Worm (Caenorhabditis elegans) whole organism, L3 larva: ENCODE results near the gene osm-9.

ENCODE experiments used
- R02D3.7 ChIP-seq: fragments of 150-350 bp; optimal IDR thresholded peaks from 2 replicates; lab custom pipeline; 2014; ENCODE audit warnings: missing biosample characterization, missing genetic modification characterization
- ama-1 ChIP-seq: fragments of 150-350 bp; optimal IDR thresholded peaks from 2 replicates; lab custom pipeline; 2018
- ceh-16 ChIP-seq: sonication (generic microtip); optimal IDR thresholded peaks from 2 replicates; lab custom pipeline; 2017; ENCODE audit warnings: missing biosample characterization, missing genetic modification characterization
- ceh-28 ChIP-seq: fragments of 150-350 bp; optimal IDR thresholded peaks from 2 replicates; lab custom pipeline; 2014; ENCODE audit warnings: missing biosample characterization, missing genetic modification reagents, missing genetic modification characterization
- ceh-82 ChIP-seq: fragments of 150-350 bp; optimal IDR thresholded peaks from 2 replicates; lab custom pipeline; 2014; ENCODE audit warnings: missing biosample characterization, missing genetic modification characterization
- ceh-9 ChIP-seq: sonication (generic microtip); optimal IDR thresholded peaks from 2 replicates; lab custom pipeline; 2018; ENCODE audit warnings: missing biosample characterization, missing genetic modification characterization
- egl-27 ChIP-seq: sonication (generic microtip); optimal IDR thresholded peaks from 4 replicates; lab custom pipeline; 2017; ENCODE audit warnings: missing biosample characterization, missing genetic modification reagents, missing genetic modification characterization
- egl-5 ChIP-seq: fragments of 150-350 bp; optimal IDR thresholded peaks from 2 replicates; lab custom pipeline; 2017; ENCODE audit warnings: missing biosample characterization, missing genetic modification reagents, missing genetic modification characterization, inconsistent platforms
- elt-1 ChIP-seq: fragments of 150-350 bp; optimal IDR thresholded peaks from 2 replicates; lab custom pipeline; 2014; ENCODE audit warnings: missing biosample characterization, missing genetic modification characterization
- elt-2 ChIP-seq: sonication (generic microtip); optimal IDR thresholded peaks from 2 replicates; lab custom pipeline; 2016; ENCODE audit warnings: missing genetic modification reagents, mild to moderate bottlenecking, missing genetic modification characterization, missing compliant biosample characterization
- elt-3 ChIP-seq, 3 experiments: fragments of 150-350 bp in 1 of 3; sonication (generic microtip) in 2 of 3; optimal IDR thresholded peaks; 2 replicates in 2 of 3; 4 replicates in 1 of 3; lab custom pipeline; 2014 to 2017; ENCODE audit warnings: missing biosample characterization in 3 of 3, missing genetic modification characterization in 3 of 3
- eor-1 ChIP-seq, 2 experiments: fragments of 150-350 bp; optimal IDR thresholded peaks; 2 replicates each; lab custom pipeline; 2014 to 2018; ENCODE audit warnings: missing biosample characterization in 2 of 2, missing genetic modification characterization in 2 of 2
- fkh-10 ChIP-seq: sonication (generic microtip); optimal IDR thresholded peaks from 2 replicates; lab custom pipeline; 2017; ENCODE audit warnings: missing biosample characterization, missing genetic modification reagents, missing genetic modification characterization
- fkh-2 ChIP-seq: fragments of 150-350 bp; optimal IDR thresholded peaks from 2 replicates; lab custom pipeline; 2014; ENCODE audit warnings: missing biosample characterization, missing genetic modification reagents, missing genetic modification characterization
- fos-1 ChIP-seq: fragments of 150-350 bp; optimal IDR thresholded peaks from 2 replicates; lab custom pipeline; 2014; ENCODE audit warnings: missing biosample characterization, missing genetic modification characterization
- hmg-11 ChIP-seq: sonication (generic microtip); optimal IDR thresholded peaks from 2 replicates; lab custom pipeline; 2016; ENCODE audit warnings: missing genetic modification characterization, missing compliant biosample characterization
- jun-1 ChIP-seq: fragments of 150-350 bp; optimal IDR thresholded peaks from 2 replicates; lab custom pipeline; 2014; ENCODE audit warnings: missing biosample characterization, missing genetic modification reagents, missing genetic modification characterization
- lin-15B ChIP-seq: fragments of 150-350 bp; optimal IDR thresholded peaks from 2 replicates; lab custom pipeline; 2014; ENCODE audit warnings: missing biosample characterization, missing genetic modification characterization
- lin-39 ChIP-seq: fragments of 150-350 bp; optimal IDR thresholded peaks from 2 replicates; lab custom pipeline; 2018; ENCODE audit warnings: missing biosample characterization, missing genetic modification reagents, missing genetic modification characterization
- lsy-12 ChIP-seq: sonication (generic microtip); optimal IDR thresholded peaks from 2 replicates; lab custom pipeline; 2016; ENCODE audit warnings: mild to moderate bottlenecking, missing genetic modification characterization, missing compliant biosample characterization
- mdl-1 ChIP-seq: fragments of 150-350 bp; optimal IDR thresholded peaks from 2 replicates; lab custom pipeline; 2014; ENCODE audit warnings: missing biosample characterization, missing genetic modification characterization
- nfya-1 ChIP-seq: sonication (generic microtip); optimal IDR thresholded peaks from 2 replicates; lab custom pipeline; 2017; ENCODE audit warnings: missing genetic modification characterization, mild to moderate bottlenecking, missing compliant biosample characterization, antibody characterized with exemption, moderate library complexity; ENCODE audit not compliant: insufficient read depth
- nhr-23 ChIP-seq: fragments of 150-350 bp; optimal IDR thresholded peaks from 2 replicates; lab custom pipeline; 2014; ENCODE audit warnings: missing biosample characterization, missing genetic modification reagents, missing genetic modification characterization
- nhr-25 ChIP-seq: sonication (generic microtip); optimal IDR thresholded peaks from 2 replicates; lab custom pipeline; 2017; ENCODE audit warnings: missing biosample characterization, missing genetic modification characterization
- nhr-28 ChIP-seq: fragments of 150-350 bp; optimal IDR thresholded peaks from 2 replicates; lab custom pipeline; 2014; ENCODE audit warnings: missing biosample characterization, missing genetic modification characterization
- nhr-76 ChIP-seq: fragments of 150-350 bp; sonication (generic microtip); optimal IDR thresholded peaks from 5 replicates; lab custom pipeline; 2014; ENCODE audit warnings: missing biosample characterization, missing genetic modification characterization
- nhr-77 ChIP-seq: fragments of 150-350 bp; optimal IDR thresholded peaks from 2 replicates; lab custom pipeline; 2014; ENCODE audit warnings: missing biosample characterization, missing genetic modification characterization
- pha-4 ChIP-seq: fragments of 150-350 bp; optimal IDR thresholded peaks from 2 replicates; lab custom pipeline; 2014; ENCODE audit warnings: missing biosample characterization, missing genetic modification reagents, missing genetic modification characterization
- pqm-1 ChIP-seq: fragments of 150-350 bp; optimal IDR thresholded peaks from 2 replicates; lab custom pipeline; 2017; ENCODE audit warnings: missing biosample characterization, missing genetic modification characterization, inconsistent platforms
- skn-1 ChIP-seq: fragments of 150-350 bp; optimal IDR thresholded peaks from 2 replicates; lab custom pipeline; 2014; ENCODE audit warnings: missing biosample characterization, missing genetic modification characterization
- snpc-4 ChIP-seq: fragments of 150-350 bp; optimal IDR thresholded peaks from 2 replicates; lab custom pipeline; 2014; ENCODE audit warnings: missing biosample characterization, missing genetic modification characterization
- zag-1 ChIP-seq: fragments of 150-350 bp; optimal IDR thresholded peaks from 2 replicates; lab custom pipeline; 2014; ENCODE audit warnings: missing biosample characterization, missing genetic modification characterization
- ztf-11 ChIP-seq: fragments of 150-350 bp; optimal IDR thresholded peaks from 2 replicates; lab custom pipeline; 2014; ENCODE audit warnings: missing biosample characterization, missing genetic modification characterization
- ztf-4 ChIP-seq: fragments of 150-350 bp; optimal IDR thresholded peaks from 2 replicates; lab custom pipeline; 2014; ENCODE audit warnings: missing biosample characterization, missing genetic modification characterization

osm-9 gene

ce11 chrIV:3516586-3516985 is 40.6 kb downstream of the osm-9 start, which contains the start of gene unc-33:
Gene unc-33, plus strand, starts transcription at chrIV:3516886.
- no peak for TF ChIP-seq nhr-76 (tag; lab: Kevin White, UChicago)
- TF ChIP-seq lsy-12 (tag; lab: Kevin White, UChicago) = no peak
- no peak for TF ChIP-seq jun-1 (tag; lab: Kevin White, UChicago)
- no peak for TF ChIP-seq zag-1 (tag; lab: Kevin White, UChicago)
- no peak for TF ChIP-seq ceh-9 (tag; lab: Kevin White, UChicago)
- no peak for TF ChIP-seq fkh-2 (tag; lab: Kevin White, UChicago)
- TF ChIP-seq ztf-4 = no peak

ce11 chrIV:3515412-3516046 is 41.7 kb downstream of the osm-9 start:
- TF ChIP-seq fkh-10 (GFP tag; lab: Kevin White, UChicago) (peak; percentile 18), egl-5 (tag; lab: Kevin White, UChicago) (peak; percentile 61), ceh-28 (tag; lab: Kevin White, UChicago) (peak; percentile 88), nhr-77 (tag; lab: Kevin White, UChicago) (no peak), nhr-23 (peak; percentile 18), ceh-16 (tag; lab: Kevin White, UChicago) (no peak), lin-39 (tag; lab: Kevin White, UChicago) (peak; percentile 76), nfya-1 (tag; lab: Kevin White, UChicago) (peak; percentile 89), snpc-4 (tag; lab: Kevin White, UChicago) (peak; percentile 58), ztf-4 (no peak), jun-1 (tag; lab: Kevin White, UChicago) (peak; percentile 75), pqm-1 (tag; lab: Kevin White, UChicago) (peak; percentile 22), lin-15B (tag; lab: Kevin White, UChicago) (peak; percentile 39), ama-1 (lab: Kevin White, UChicago) (peak; percentile 6), skn-1 (tag; lab: Kevin White, UChicago) (peak; percentile 44), hmg-11 (peak; percentile 86), pha-4 (tag; lab: Kevin White, UChicago) (peak; percentile 52), elt-2 (tag; lab: Kevin White, UChicago) (peak; percentile 15), egl-27 (no peak)
- TF ChIP-seq, all 47 proteins: peak for 15

- TF ChIP-seq pha-4 (tag; lab: Kevin White, UChicago) = no peak
- TF ChIP-seq, all 47 proteins: peak for 0
These were observed 42.8 kb downstream of the osm-9 start, which contains the start of gene tsg-101 for ce11 chrIV:3514467-3514866. Gene tsg-101, minus strand, starts transcription at chrIV:3514567.

ce11 chrIV:3509477-3510063 is 47.7 kb downstream of the osm-9 start, which contains the start of gene ced-10:
Gene ced-10, minus strand, starts transcription at chrIV:3509527.
- TF ChIP-seq R02D3.7 (tag; lab: Kevin White, UChicago) = no peak
- no peak for TF ChIP-seq nhr-23
- TF ChIP-seq elt-3 (tag; optimal IDR thresholded peaks at IDR 0.05; lab: Kevin White, UChicago) = no peak
- TF ChIP-seq snpc-4 (tag; lab: Kevin White, UChicago) = no peak
- TF ChIP-seq fos-1 (tag; lab: Kevin White, UChicago) = no peak
- TF ChIP-seq ztf-11 = no peak
- no peak for TF ChIP-seq mdl-1
- TF ChIP-seq zag-1 (tag; lab: Kevin White, UChicago) = no peak
- TF ChIP-seq, all 47 proteins: peak for 0

- TF ChIP-seq lin-39 (tag; lab: Kevin White, UChicago) (no peak), ceh-82 (tag; lab: Kevin White, UChicago) (no peak), pha-4 (tag; lab: Kevin White, UChicago) (peak; percentile 6), hmg-11 (no peak)
These were observed 51.3 kb downstream of the osm-9 start for ce11 chrIV:3505940-3506339.

- TF ChIP-seq lin-15B (tag; lab: Kevin White, UChicago) (no peak), eor-1 (tag; optimal IDR thresholded peaks at IDR 0.05; lab: Kevin White, UChicago) (no peak), nhr-28 (no peak), skn-1 (tag; lab: Kevin White, UChicago) (no peak), elt-1 (tag; lab: Kevin White, UChicago) (no peak), fkh-2 (tag; lab: Kevin White, UChicago) (no peak), hmg-11 (no peak), jun-1 (tag; lab: Kevin White, UChicago) (no peak), nhr-25 (tag; lab: Kevin White, UChicago) (no peak), ceh-16 (tag; lab: Kevin White, UChicago) (no peak), ama-1 (lab: Kevin White, UChicago) (no peak)
These were observed 53.1 kb downstream of the osm-9 start, which contains the start of gene srz-83 for ce11 chrIV:3504144-3504543. Gene srz-83, plus strand, starts transcription at chrIV:3504444.
